Fruit fly (Drosophila melanogaster) whole organism, wandering third instar larva: ENCODE results near the gene CG42693.

Experiments used
- Abd-B ChIP-seq: fragments of >200 bp; optimal IDR thresholded peaks from 2 replicates; lab custom pipeline; 2017; ENCODE audit warnings: missing biosample characterization, missing genetic modification characterization
- CG32264 ChIP-seq: fragments of 200-800 bp; sonication (Bioruptor generic); optimal IDR thresholded peaks from 2 replicates; lab custom pipeline; 2016; ENCODE audit warnings: missing biosample characterization, missing genetic modification characterization
- CG9705 ChIP-seq: fragments of 200-800 bp; sonication (Bioruptor generic); optimal IDR thresholded peaks from 2 replicates; lab custom pipeline; 2018; ENCODE audit warnings: missing biosample characterization, mild to moderate bottlenecking, missing genetic modification characterization
- CrebA ChIP-seq: fragments of 200-800 bp; sonication (Bioruptor generic); optimal IDR thresholded peaks from 2 replicates; lab custom pipeline; 2016; ENCODE audit warnings: missing biosample characterization, mild to moderate bottlenecking, missing genetic modification characterization, borderline replicate concordance
- GATAd ChIP-seq: sonication (Bioruptor generic); optimal IDR thresholded peaks from 2 replicates; lab custom pipeline; 2016; ENCODE audit warnings: missing biosample characterization, missing genetic modification characterization
- HLH106 ChIP-seq: fragments of 200-800 bp; optimal IDR thresholded peaks from 3 replicates; lab custom pipeline; 2019; ENCODE audit warnings: missing biosample characterization, mild to moderate bottlenecking, missing genetic modification characterization, moderate library complexity
- Hnf4 ChIP-seq: fragments of 200-800 bp; sonication (Bioruptor generic); optimal IDR thresholded peaks from 2 replicates; lab custom pipeline; 2016; ENCODE audit warnings: missing biosample characterization, mild to moderate bottlenecking, missing genetic modification characterization
- Hr83 ChIP-seq: fragments of 200-300 bp; sonication (Bioruptor generic); optimal IDR thresholded peaks from 2 replicates; lab custom pipeline; 2016; ENCODE audit warnings: missing biosample characterization, mild to moderate bottlenecking, missing genetic modification characterization, moderate library complexity; ENCODE audit not compliant: poor library complexity, severe bottlenecking
- Jra ChIP-seq: sonication (Bioruptor generic); optimal IDR thresholded peaks from 2 replicates; lab custom pipeline; 2016; ENCODE audit warnings: missing biosample characterization, missing genetic modification characterization
- Mio ChIP-seq: sonication (Bioruptor generic); optimal IDR thresholded peaks from 2 replicates; lab custom pipeline; 2016; ENCODE audit warnings: missing biosample characterization, missing genetic modification characterization
- Myc ChIP-seq: fragments of >200 bp; optimal IDR thresholded peaks from 2 replicates; lab custom pipeline; 2017
- N ChIP-seq: fragments of >200 bp; optimal IDR thresholded peaks from 2 replicates; lab custom pipeline; 2018; ENCODE audit warnings: missing biosample characterization, missing external identifiers, missing genetic modification characterization
- OdsH ChIP-seq: fragments of 200-800 bp; sonication (Bioruptor generic); optimal IDR thresholded peaks from 2 replicates; lab custom pipeline; 2016; ENCODE audit warnings: missing biosample characterization, mild to moderate bottlenecking, missing genetic modification characterization
- Rel ChIP-seq, 2 experiments: fragments of 200-800 bp; sonication (Bioruptor generic) in 1 of 2; optimal IDR thresholded peaks; 2 replicates in 1 of 2; 3 replicates in 1 of 2; lab custom pipeline; 2016 to 2019; ENCODE audit warnings: mild to moderate bottlenecking in 2 of 2, missing biosample characterization in 2 of 2, missing genetic modification characterization in 2 of 2, moderate library complexity in 1 of 2
- Sp1 ChIP-seq: fragments of 200-800 bp; sonication (Bioruptor generic); optimal IDR thresholded peaks from 3 replicates; lab custom pipeline; 2019; ENCODE audit warnings: missing biosample characterization, mild to moderate bottlenecking, missing genetic modification characterization, moderate library complexity
- Vsx2 ChIP-seq: fragments of 200-300, 225-300 bp; sonication (Bioruptor generic); optimal IDR thresholded peaks from 2 replicates; lab custom pipeline; 2018; ENCODE audit warnings: missing biosample characterization, missing genetic modification characterization; ENCODE audit not compliant: partially characterized antibody
- br ChIP-seq: fragments of 200-800 bp; sonication (Bioruptor generic); optimal IDR thresholded peaks from 2 replicates; lab custom pipeline; 2016; ENCODE audit warnings: missing biosample characterization, missing genetic modification characterization
- brk ChIP-seq: fragments of 200-800 bp; sonication (Bioruptor generic); optimal IDR thresholded peaks from 2 replicates; lab custom pipeline; 2016; ENCODE audit warnings: missing biosample characterization, mild to moderate bottlenecking, missing genetic modification characterization
- dl ChIP-seq, 2 experiments: fragments of 175-275, 200-275 bp in 1 of 2; fragments of 200-275 bp in 1 of 2; sonication (Bioruptor generic); optimal IDR thresholded peaks; lab custom pipeline; 2018; ENCODE audit warnings: mild to moderate bottlenecking in 2 of 2, missing biosample characterization in 2 of 2, missing genetic modification characterization in 2 of 2, moderate library complexity in 2 of 2; ENCODE audit not compliant: partially characterized antibody in 2 of 2, insufficient read depth in 1 of 2
- dmrt93B ChIP-seq: fragments of 200-800 bp; sonication (Bioruptor generic); optimal IDR thresholded peaks from 2 replicates; lab custom pipeline; 2018; ENCODE audit warnings: missing biosample characterization, mild to moderate bottlenecking, missing genetic modification characterization
- ey ChIP-seq: fragments of 200-800 bp; sonication (Bioruptor generic); optimal IDR thresholded peaks from 2 replicates; lab custom pipeline; 2016; ENCODE audit warnings: missing biosample characterization, missing genetic modification characterization
- foxo ChIP-seq, 2 experiments: fragments of 200-800 bp; sonication (Bioruptor generic); optimal IDR thresholded peaks; 2 replicates in 1 of 2; 3 replicates in 1 of 2; lab custom pipeline; 2016 to 2017; ENCODE audit warnings: missing biosample characterization in 2 of 2, missing genetic modification characterization in 2 of 2
- fru ChIP-seq: fragments of 200-800 bp; sonication (Bioruptor generic); optimal IDR thresholded peaks from 3 replicates; lab custom pipeline; 2016; ENCODE audit warnings: missing biosample characterization, mild to moderate bottlenecking, missing genetic modification characterization
- h ChIP-seq: fragments of 200-800 bp; sonication (Bioruptor generic); optimal IDR thresholded peaks from 3 replicates; lab custom pipeline; 2016; ENCODE audit warnings: missing biosample characterization, mild to moderate bottlenecking, missing genetic modification characterization
- jim ChIP-seq: fragments of 175-275, 200-325 bp; sonication (Bioruptor generic); optimal IDR thresholded peaks from 2 replicates; lab custom pipeline; 2016; ENCODE audit warnings: missing biosample characterization, mild to moderate bottlenecking, missing genetic modification characterization
- lola ChIP-seq: fragments of >200 bp; optimal IDR thresholded peaks from 2 replicates; lab custom pipeline; 2017; ENCODE audit warnings: missing biosample characterization, missing genetic modification characterization
- pan ChIP-seq: fragments of >200 bp; optimal IDR thresholded peaks from 2 replicates; lab custom pipeline; 2017
- psq ChIP-seq: fragments of 200-800 bp; sonication (Bioruptor generic); optimal IDR thresholded peaks from 3 replicates; lab custom pipeline; 2017; ENCODE audit warnings: missing biosample characterization, mild to moderate bottlenecking, missing genetic modification characterization, moderate library complexity
- rgr ChIP-seq: fragments of 200-800 bp; sonication (Bioruptor generic); optimal IDR thresholded peaks from 3 replicates; lab custom pipeline; 2016; ENCODE audit warnings: missing biosample characterization, mild to moderate bottlenecking, missing genetic modification characterization
- sage ChIP-seq: fragments of 200-800 bp; sonication (Bioruptor generic); optimal IDR thresholded peaks from 2 replicates; lab custom pipeline; 2016; ENCODE audit warnings: missing biosample characterization, mild to moderate bottlenecking, missing genetic modification characterization
- sv ChIP-seq: fragments of 200-800 bp; sonication (Bioruptor generic); optimal IDR thresholded peaks from 3 replicates; lab custom pipeline; 2016; ENCODE audit warnings: missing biosample characterization, missing genetic modification characterization
- tai ChIP-seq: sonication (Bioruptor generic); optimal IDR thresholded peaks from 2 replicates; lab custom pipeline; 2016; ENCODE audit warnings: missing biosample characterization, missing genetic modification characterization
- usp ChIP-seq: fragments of >200 bp; optimal IDR thresholded peaks from 2 replicates; lab custom pipeline; 2017; ENCODE audit warnings: missing biosample characterization, missing genetic modification characterization
- woc ChIP-seq: sonication (Bioruptor generic); optimal IDR thresholded peaks from 2 replicates; lab custom pipeline; 2016; ENCODE audit warnings: missing biosample characterization, mild to moderate bottlenecking, missing genetic modification characterization

Gene CG42693

dm6 chr3R:31717299-31718167 is 9.4 kb upstream of the CG42693 start (continued):
- TF ChIP-seq CG9705 (GFP tag; lab: Kevin White, UChicago), result peak; percentile 64
- no peak for TF ChIP-seq tai (GFP tag; lab: Kevin White, UChicago)
- TF ChIP-seq Hnf4 (GFP tag; lab: Kevin White, UChicago), result peak; percentile 69
- TF ChIP-seq rgr, result peak; percentile 69
- TF ChIP-seq CG32264 (GFP tag; lab: Kevin White, UChicago), result no peak
- peak in 1 of 2 experiments; percentile 85 for TF ChIP-seq foxo (GFP tag; optimal IDR thresholded peaks at IDR 0.05; lab: Kevin White, UChicago)
- TF ChIP-seq N (GFP tag; lab: Kevin White, UChicago), result no peak
- peak; percentile 71 for TF ChIP-seq psq (GFP tag; lab: Kevin White, UChicago)
- TF ChIP-seq OdsH (GFP tag; lab: Kevin White, UChicago), result peak; percentile 83

DNA sequence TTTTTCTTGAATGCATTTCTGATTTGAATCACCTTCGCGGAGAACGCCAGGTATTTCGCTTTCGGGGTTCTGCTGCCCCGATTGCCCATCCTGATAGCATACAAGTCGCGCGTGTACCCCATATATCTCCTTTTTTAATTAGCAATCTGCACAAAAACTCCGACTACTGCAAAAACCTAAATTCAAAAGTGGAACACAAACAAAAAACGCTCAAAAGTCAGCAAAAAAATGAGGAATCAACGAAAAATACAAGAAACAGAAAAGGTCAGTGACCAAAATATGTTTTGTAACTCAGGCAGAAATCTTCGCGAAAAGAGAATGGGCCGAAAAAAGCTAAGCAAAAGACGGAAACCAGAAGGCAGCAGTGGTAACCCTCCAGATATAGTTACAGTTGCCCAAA is 8.1 kb upstream of the CG42693 start:
- TF ChIP-seq Rel (GFP tag; optimal IDR thresholded peaks at IDR 0.05; lab: Kevin White, UChicago) (no peak), Rel (tag; optimal IDR thresholded peaks at IDR 0.05; lab: Kevin White, UChicago) (no peak), CrebA (GFP tag; lab: Kevin White, UChicago) (no peak)

dm6 chr3R:31715713-31716024 is 7.5 kb upstream of the CG42693 start:
- TF ChIP-seq h (GFP tag; lab: Kevin White, UChicago), result peak; percentile 9
- TF ChIP-seq brk (GFP tag; lab: Kevin White, UChicago), result no peak
- peak; percentile 17 for TF ChIP-seq fru (GFP tag; lab: Kevin White, UChicago)

- TF ChIP-seq Myc (lab: Kevin White, UChicago) (no peak), usp (GFP tag; lab: Kevin White, UChicago) (no peak), lola (GFP tag; lab: Kevin White, UChicago) (no peak), Mio (GFP tag; lab: Kevin White, UChicago) (no peak), Abd-B (GFP tag; lab: Kevin White, UChicago) (no peak), fru (GFP tag; lab: Kevin White, UChicago) (no peak)
Observed at dm6 chr3R:31714876-31715712, 7.0 kb upstream of the CG42693 start.

- TF ChIP-seq Sp1 (GFP tag; lab: Kevin White, UChicago) (peak; percentile 5), psq (GFP tag; lab: Kevin White, UChicago) (peak; percentile 58), Jra (GFP tag; lab: Kevin White, UChicago) (peak; percentile 34), sage (GFP tag; lab: Kevin White, UChicago) (no peak), Rel (GFP tag; optimal IDR thresholded peaks at IDR 0.05; lab: Kevin White, UChicago) (peak; percentile 8), Rel (tag; optimal IDR thresholded peaks at IDR 0.05; lab: Kevin White, UChicago) (no peak), rgr (peak; percentile 16), foxo (GFP tag; optimal IDR thresholded peaks at IDR 0.05; lab: Kevin White, UChicago) (peak in 1 of 2 experiments; percentile 46), brk (GFP tag; lab: Kevin White, UChicago) (no peak), N (GFP tag; lab: Kevin White, UChicago) (no peak), pan (lab: Kevin White, UChicago) (no peak), HLH106 (tag; lab: Kevin White, UChicago) (peak; percentile 4), dl (GFP tag; optimal IDR thresholded peaks at IDR 0.05; lab: Kevin White, UChicago; ENCODE audit: insufficient read depth in 1 of 2, partially characterized antibody in 2 of 2) (peak; percentile 89 to 96), Hr83 (peak; percentile 25), Vsx2 (GFP tag; lab: Kevin White, UChicago) (peak; percentile 83), GATAd (GFP tag; lab: Kevin White, UChicago) (no peak), CrebA (GFP tag; lab: Kevin White, UChicago) (peak; percentile 65), woc (GFP tag; lab: Kevin White, UChicago) (no peak), tai (GFP tag; lab: Kevin White, UChicago) (no peak), fru (GFP tag; lab: Kevin White, UChicago) (peak; percentile 63), usp (GFP tag; lab: Kevin White, UChicago) (no peak), CG9705 (GFP tag; lab: Kevin White, UChicago) (no peak), h (GFP tag; lab: Kevin White, UChicago) (peak; percentile 64), br (GFP tag; lab: Kevin White, UChicago) (peak; percentile 11), Hnf4 (GFP tag; lab: Kevin White, UChicago) (no peak), sv (GFP tag; lab: Kevin White, UChicago) (no peak), dmrt93B (GFP tag; lab: Kevin White, UChicago) (no peak), jim (GFP tag; lab: Kevin White, UChicago) (no peak), OdsH (GFP tag; lab: Kevin White, UChicago) (no peak), Myc (lab: Kevin White, UChicago) (no peak), ey (GFP tag; lab: Kevin White, UChicago) (no peak)
Observed at dm6 chr3R:31713306-31714123, 5.4 kb upstream of the CG42693 start, which contains the start of gene ttk. TSS of gene ttk (plus strand) at chr3R:31713867.
